Worm (Caenorhabditis elegans): Measurements from ENCODE around the gene elo-3.

elo-3 gene

DNA sequence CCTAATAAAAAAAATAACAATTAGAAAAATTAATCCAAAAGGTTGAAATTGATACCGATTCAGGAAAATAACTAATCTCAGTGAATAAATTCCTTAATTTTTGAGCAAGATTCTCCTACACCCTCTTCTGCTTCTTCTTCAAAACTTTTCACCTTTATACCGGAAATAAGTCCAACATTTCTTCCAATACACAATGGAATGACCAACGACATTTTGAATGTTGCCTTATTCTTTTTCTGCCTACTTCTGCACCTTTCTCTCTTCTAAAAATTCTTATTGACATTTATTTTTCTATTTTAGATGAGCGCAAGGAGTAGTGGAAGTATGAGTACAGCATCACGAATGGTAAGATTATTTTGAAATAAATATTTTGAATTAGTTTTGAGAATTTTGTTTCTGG lies 40.7 kb upstream of the elo-3 start, which contains the start of gene unc-8:
Gene unc-8 (plus strand): TSS at position 301 of the 400 bp plus-strand sequence.
- TF ChIP-seq hmg-1.2 (GFP tag; IDR thresholded peaks at IDR 0.05): no peak
- no peak for TF ChIP-seq hmg-20 (GFP tag; IDR thresholded peaks at IDR 0.05)
- no peak for TF ChIP-seq nfya-2 (GFP tag; IDR thresholded peaks at IDR 0.05)
- TF ChIP-seq ztf-26 (tag; optimal IDR thresholded peaks at IDR 0.05): no peak
- no peak for TF ChIP-seq F55B11.4 (tag; optimal IDR thresholded peaks at IDR 0.05; ENCODE audit: borderline replicate concordance, insufficient read depth)
- no peak for TF ChIP-seq fkh-3 (tag; optimal IDR thresholded peaks at IDR 0.05)
- TF ChIP-seq gei-17 (GFP tag; optimal IDR thresholded peaks at IDR 0.05): no peak
- no peak for TF ChIP-seq Y56A3A.18 (GFP tag; IDR thresholded peaks at IDR 0.05)
- no peak for TF ChIP-seq madf-8 (GFP tag; conservative IDR thresholded peaks at IDR 0.05)
- no peak for TF ChIP-seq repo-1 (tag; optimal IDR thresholded peaks at IDR 0.05)
- TF ChIP-seq B0261.1 (tag; optimal IDR thresholded peaks at IDR 0.05): no peak
- TF ChIP-seq nfyb-1 (GFP tag; IDR thresholded peaks at IDR 0.05): no peak
- TF ChIP-seq sptf-2 (GFP tag; optimal IDR thresholded peaks at IDR 0.05): no peak

ce11 chrIV:7203696-7204095 lies 33.8 kb upstream of the elo-3 start, which contains the start of gene R13A1.3:
Gene R13A1.3, plus strand, starts transcription at chrIV:7203996.
- TF ChIP-seq madf-3 (GFP tag; IDR thresholded peaks at IDR 0.05) (no peak), aptf-2 (GFP tag; conservative IDR thresholded peaks at IDR 0.05) (no peak), F39B2.1 (GFP tag; IDR thresholded peaks at IDR 0.05) (no peak), tlf-1 (GFP tag; optimal IDR thresholded peaks at IDR 0.05) (no peak), egrh-3 (GFP tag; IDR thresholded peaks at IDR 0.05) (no peak), sdz-38 (tag; optimal IDR thresholded peaks at IDR 0.05) (no peak)

ce11 chrIV:7205969-7206368 lies 31.5 kb upstream of the elo-3 start, which contains the start of gene kcc-1:
Gene kcc-1, plus strand, starts transcription at chrIV:7206269.
- TF ChIP-seq nhr-120 (GFP tag; IDR thresholded peaks at IDR 0.05) (no peak), Y79H2A.3 (GFP tag; conservative IDR thresholded peaks at IDR 0.05) (no peak), hlh-26 (GFP tag; conservative IDR thresholded peaks at IDR 0.05) (no peak), zim-3 (tag; optimal IDR thresholded peaks at IDR 0.05) (no peak), sptf-2 (GFP tag; optimal IDR thresholded peaks at IDR 0.05) (no peak)

ce11 chrIV:7208961-7209360 lies 28.6 kb upstream of the elo-3 start:
- TF ChIP-seq Y56A3A.18 (GFP tag; IDR thresholded peaks at IDR 0.05): no peak
- no peak for TF ChIP-seq madf-6 (GFP tag; IDR thresholded peaks at IDR 0.05)
- no peak for TF ChIP-seq C06A6.2 (GFP tag; conservative IDR thresholded peaks at IDR 0.05)
- no peak for TF ChIP-seq snpc-1.3 (tag; optimal IDR thresholded peaks at IDR 0.05; ENCODE audit: insufficient read depth)
- no peak for TF ChIP-seq pbrm-1 (GFP tag; IDR thresholded peaks at IDR 0.05)
- no peak for TF ChIP-seq egrh-3 (GFP tag; IDR thresholded peaks at IDR 0.05)

DNA sequence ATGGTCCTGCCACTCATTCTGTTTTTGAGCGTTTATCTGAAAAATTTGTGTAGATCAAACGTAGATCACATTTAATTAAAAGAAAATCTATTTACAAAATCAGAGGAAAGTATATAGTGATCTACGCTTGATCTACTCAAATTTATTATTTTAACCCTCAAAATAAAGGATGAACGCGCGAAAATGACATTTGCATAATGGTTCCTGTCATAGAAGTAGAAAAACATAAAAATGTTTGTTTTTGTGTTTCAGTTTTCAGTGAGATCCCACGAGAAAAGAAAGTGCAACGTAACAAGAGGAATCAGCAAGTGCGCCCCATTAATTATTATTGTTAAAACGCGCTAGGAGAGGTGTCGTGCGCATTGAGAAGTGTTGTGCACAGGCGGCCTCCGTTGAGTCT lies 26.2 kb upstream of the elo-3 start:
- TF ChIP-seq fkh-3 (tag; optimal IDR thresholded peaks at IDR 0.05): no peak
- no peak for TF ChIP-seq ekl-4 (GFP tag; IDR thresholded peaks at IDR 0.05)
- TF ChIP-seq rcor-1 (GFP tag; IDR thresholded peaks at IDR 0.05): no peak
- peak; percentile 42 for TF ChIP-seq xnd-1 (tag; optimal IDR thresholded peaks at IDR 0.05)
- TF ChIP-seq snpc-1.1 (tag; optimal IDR thresholded peaks at IDR 0.05; ENCODE audit: insufficient read depth): no peak
- TF ChIP-seq akir-1 (GFP tag; optimal IDR thresholded peaks at IDR 0.05): no peak
- no peak for TF ChIP-seq hsf-1 (GFP tag; IDR thresholded peaks at IDR 0.05)
- peak; percentile 5 for TF ChIP-seq die-1 (tag; optimal IDR thresholded peaks at IDR 0.05)
- TF ChIP-seq ztf-22 (GFP tag; optimal IDR thresholded peaks at IDR 0.05): no peak
- TF ChIP-seq cebp-1 (GFP tag; IDR thresholded peaks at IDR 0.05): no peak
- TF ChIP-seq cebp-1 (tag; optimal IDR thresholded peaks at IDR 0.05): no peak
- no peak for TF ChIP-seq nhr-90 (tag; optimal IDR thresholded peaks at IDR 0.05)
- no peak for TF ChIP-seq F55B11.4 (tag; optimal IDR thresholded peaks at IDR 0.05; ENCODE audit: borderline replicate concordance, insufficient read depth)
- TF ChIP-seq athp-1 (tag; optimal IDR thresholded peaks at IDR 0.05): no peak
- TF ChIP-seq hlh-12 (tag; optimal IDR thresholded peaks at IDR 0.05): no peak
- TF ChIP-seq cebp-2 (GFP tag; IDR thresholded peaks at IDR 0.05): no peak
- TF ChIP-seq B0336.3 (GFP tag; IDR thresholded peaks at IDR 0.05): no peak
- 0 out of 2 replicates have a peak, but pooled peaks have one; percentile 16 for TF ChIP-seq ceh-91 (GFP tag; IDR thresholded peaks at IDR 0.05)
- TF ChIP-seq Y95B8A.8 (GFP tag; IDR thresholded peaks at IDR 0.05): no peak
